7 worm cellular contexts compared by ENCODE assay signal in genomic region chrX:5027923-5028592, ce11.
TF ChIP-seq lines count a peak whose summit lies in the region.

No protein-coding gene starts in this region.

TF ChIP-seq in whole organism, L1 larva, 84 proteins besides CTCF, POLR2A, EP300 and RAD21:
- TF ChIP-seq fkh-10 (GFP tag; optimal IDR thresholded peaks at IDR 0.05; lab: Kevin White, UChicago) (peak; percentile 20), ztf-11 (tag; optimal IDR thresholded peaks at IDR 0.05; lab: Kevin White, UChicago) (no peak), zag-1 (tag; optimal IDR thresholded peaks at IDR 0.05; lab: Kevin White, UChicago) (no peak), nhr-85 (tag; lab: Kevin White, UChicago) (peak; percentile 61)

TF ChIP-seq in whole organism, L2 larva, 48 proteins besides CTCF, POLR2A, EP300 and RAD21 (continues in another document):
- TF ChIP-seq Y55F3AM.14 (GFP tag; optimal IDR thresholded peaks at IDR 0.05; lab: Kevin White, UChicago), result no peak
- no peak for TF ChIP-seq blmp-1 (tag; optimal IDR thresholded peaks at IDR 0.05; lab: Kevin White, UChicago; ENCODE audit: insufficient read depth)
- no peak for TF ChIP-seq mbf-1 (tag; optimal IDR thresholded peaks at IDR 0.05; lab: Kevin White, UChicago)
- TF ChIP-seq nhr-12 (tag; optimal IDR thresholded peaks at IDR 0.05; lab: Kevin White, UChicago), result no peak
- TF ChIP-seq aly-2 (tag; optimal IDR thresholded peaks at IDR 0.05; lab: Kevin White, UChicago), result no peak
- TF ChIP-seq lin-39 (tag; optimal IDR thresholded peaks at IDR 0.05; lab: Kevin White, UChicago), result no peak
- TF ChIP-seq unc-62 (GFP tag; optimal IDR thresholded peaks at IDR 0.05; lab: Kevin White, UChicago), result no peak
- TF ChIP-seq F13H6.1 (tag; optimal IDR thresholded peaks at IDR 0.05; lab: Kevin White, UChicago), result no peak
- no peak for TF ChIP-seq lin-13 (GFP tag; optimal IDR thresholded peaks at IDR 0.05; lab: Kevin White, UChicago)
- peak in 1 of 2 experiments; percentile 19 for TF ChIP-seq lsy-2 (tag; optimal IDR thresholded peaks at IDR 0.05; lab: Kevin White, UChicago)
- TF ChIP-seq sma-9 (GFP tag; optimal IDR thresholded peaks at IDR 0.05; lab: Kevin White, UChicago), result peak; percentile 50
- no peak for TF ChIP-seq sma-9 (tag; optimal IDR thresholded peaks at IDR 0.05; lab: Kevin White, UChicago)
- no peak for TF ChIP-seq unc-39 (tag; optimal IDR thresholded peaks at IDR 0.05; lab: Kevin White, UChicago)
- no peak for TF ChIP-seq ztf-1 (GFP tag; conservative IDR thresholded peaks at IDR 0.05; lab: Robert Waterston, UW)
- no peak for TF ChIP-seq nhr-25 (tag; optimal IDR thresholded peaks at IDR 0.05; lab: Kevin White, UChicago)

TF ChIP-seq in whole organism, L3 larva, 47 proteins besides CTCF, POLR2A, EP300 and RAD21:
- TF ChIP-seq fos-1 (tag; optimal IDR thresholded peaks at IDR 0.05; lab: Kevin White, UChicago) (no peak), lin-39 (tag; optimal IDR thresholded peaks at IDR 0.05; lab: Kevin White, UChicago) (peak; percentile 78)

TF ChIP-seq in whole organism, L4 larva, 104 proteins besides CTCF, POLR2A, EP300 and RAD21 (continues in another document):
- no peak for TF ChIP-seq ZK546.5 (tag; optimal IDR thresholded peaks at IDR 0.05; lab: Kevin White, UChicago)
- TF ChIP-seq R02D3.7 (tag; optimal IDR thresholded peaks at IDR 0.05; lab: Kevin White, UChicago), result no peak
- TF ChIP-seq dve-1 (tag; optimal IDR thresholded peaks at IDR 0.05; lab: Kevin White, UChicago; ENCODE audit: insufficient read depth), result no peak
- TF ChIP-seq lir-3 (tag; optimal IDR thresholded peaks at IDR 0.05; lab: Kevin White, UChicago), result no peak
- TF ChIP-seq hlh-11 (tag; optimal IDR thresholded peaks at IDR 0.05; lab: Kevin White, UChicago), result peak; percentile 2
- TF ChIP-seq nhr-76 (tag; optimal IDR thresholded peaks at IDR 0.05; lab: Kevin White, UChicago), result no peak
- TF ChIP-seq ceh-20 (GFP tag; IDR thresholded peaks at IDR 0.05; lab: Robert Waterston, UW), result peak; percentile 41; the same call in 1 of the 2 replicates
- TF ChIP-seq tag-97 (GFP tag; IDR thresholded peaks at IDR 0.05; lab: Robert Waterston, UW), result no peak
- no peak for TF ChIP-seq duxl-1 (tag; optimal IDR thresholded peaks at IDR 0.05; lab: Kevin White, UChicago; ENCODE audit: poor library complexity)
- TF ChIP-seq unc-62 (GFP tag; optimal IDR thresholded peaks at IDR 0.05 in 1 of 2; lab: Kevin White, UChicago), result peak in 1 of 2 experiments; percentile 97
- TF ChIP-seq unc-62 (tag; optimal IDR thresholded peaks at IDR 0.05; lab: Kevin White, UChicago), result no peak
- no peak for TF ChIP-seq mxl-3 (GFP tag; optimal IDR thresholded peaks at IDR 0.05; lab: Kevin White, UChicago)
- TF ChIP-seq ceh-62 (tag; optimal IDR thresholded peaks at IDR 0.05; lab: Kevin White, UChicago), result no peak
- peak in 1 of 2 experiments; percentile 1 for TF ChIP-seq daf-16 (GFP tag; optimal IDR thresholded peaks at IDR 0.05; lab: Kevin White, UChicago)
- no peak for TF ChIP-seq daf-16 (tag; optimal IDR thresholded peaks at IDR 0.05; lab: Kevin White, UChicago)
- TF ChIP-seq F44E2.7 (GFP tag; IDR thresholded peaks at IDR 0.05; lab: Robert Waterston, UW), result no peak
- TF ChIP-seq lin-29 (GFP tag; IDR thresholded peaks at IDR 0.05; lab: Robert Waterston, UW), result no peak
- TF ChIP-seq nhr-111 (GFP tag; optimal IDR thresholded peaks at IDR 0.05; lab: Kevin White, UChicago), result no peak

TF ChIP-seq in whole organism, late embryonic, 69 proteins besides CTCF, POLR2A, EP300 and RAD21:
- no peak for TF ChIP-seq tbx-7 (tag; optimal IDR thresholded peaks at IDR 0.05; lab: Kevin White, UChicago)
- TF ChIP-seq unc-42 (tag; optimal IDR thresholded peaks at IDR 0.05; lab: Kevin White, UChicago), result peak; percentile 36

TF ChIP-seq in whole organism, mixed stage, embryonic, 35 proteins besides CTCF, POLR2A, EP300 and RAD21:
- TF ChIP-seq ces-1 (GFP tag; optimal IDR thresholded peaks at IDR 0.05; lab: Kevin White, UChicago) (peak; percentile 73), hlh-1 (tag; optimal IDR thresholded peaks at IDR 0.05; lab: Kevin White, UChicago) (peak; percentile 44), sem-2 (GFP tag; optimal IDR thresholded peaks at IDR 0.05; lab: Kevin White, UChicago) (no peak)

TF ChIP-seq in whole organism, young adult, 124 proteins besides CTCF, POLR2A, EP300 and RAD21:
- no peak for TF ChIP-seq rpc-1 (optimal IDR thresholded peaks at IDR 0.05; lab: Kevin White, UChicago)
- TF ChIP-seq rpc-1 (tag; optimal IDR thresholded peaks at IDR 0.05; lab: Kevin White, UChicago), result no peak
- no peak for TF ChIP-seq B0261.1 (tag; optimal IDR thresholded peaks at IDR 0.05; lab: Kevin White, UChicago)
- TF ChIP-seq ceh-27 (GFP tag; optimal IDR thresholded peaks at IDR 0.05; lab: Kevin White, UChicago), result peak; percentile 73
- TF ChIP-seq hlh-12 (tag; optimal IDR thresholded peaks at IDR 0.05; lab: Kevin White, UChicago), result no peak
- TF ChIP-seq xnd-1 (tag; optimal IDR thresholded peaks at IDR 0.05; lab: Kevin White, UChicago), result no peak
- TF ChIP-seq T26A5.8 (tag; optimal IDR thresholded peaks at IDR 0.05; lab: Kevin White, UChicago), result no peak
